Fruit fly (Drosophila melanogaster) S2 (cell line): ENCODE measurements around the gene CG10589.

Experiments
- CG8478 ChIP-seq: fragments of >200 bp; optimal IDR thresholded peaks from 2 replicates; lab custom pipeline; 2018
- CTCF ChIP-seq, 2 experiments: fragments of >200 bp; optimal IDR thresholded peaks; 2 replicates each; lab custom pipeline; 2018

- TF ChIP-seq CG8478 (lab: Kevin White, UChicago) (no peak), CTCF (optimal IDR thresholded peaks at IDR 0.05; lab: Kevin White, UChicago) (no peak)
Observed at dm6 chr3L:20966662-20967061, 39.0 kb downstream of the CG10589 start, which contains the start of gene CG12983.
